Fruit fly (Drosophila melanogaster): Measurements from ENCODE around the gene Dph1.

Dph1 gene

DNA sequence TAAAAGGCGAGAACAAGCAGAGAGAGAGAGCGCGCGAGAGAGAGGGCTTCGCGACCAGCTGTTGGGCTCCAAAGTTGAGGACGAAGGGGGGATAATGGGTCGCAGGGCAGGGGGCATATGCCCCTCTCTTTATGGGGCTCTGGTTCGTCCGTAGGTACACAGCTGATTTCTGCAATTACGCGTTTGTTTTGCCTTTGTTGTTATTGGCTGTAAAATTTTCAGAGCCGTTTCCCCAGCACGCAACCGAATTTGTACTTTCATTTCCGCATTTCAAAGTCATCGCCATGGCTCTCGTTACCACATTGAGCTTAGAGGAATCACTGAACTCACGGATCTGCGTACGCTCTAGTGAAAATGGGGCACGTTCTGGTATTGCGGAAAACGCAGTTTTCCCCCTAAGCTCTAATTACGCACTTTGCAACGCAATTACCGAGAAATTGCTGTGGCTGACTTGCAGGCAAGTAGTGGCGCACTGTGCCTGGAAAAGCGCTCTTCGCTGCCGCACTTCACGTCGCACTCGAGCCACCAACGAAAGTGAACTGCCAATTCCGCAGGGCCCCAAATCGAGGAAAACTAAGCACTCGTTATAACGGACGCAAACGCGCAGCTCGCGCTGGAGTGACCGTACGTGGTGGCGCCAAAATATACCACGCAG lies 11.3 kb upstream of the Dph1 start, which contains the start of gene CG11658 (continued):
- TF ChIP-seq Eip74EF (GFP tag; optimal IDR thresholded peaks at IDR 0.05) (peak in 1 of 2 experiments; percentile 92), pnt (GFP tag; optimal IDR thresholded peaks at IDR 0.05) (no peak), Meics (GFP tag; optimal IDR thresholded peaks at IDR 0.05) (no peak), CG11696 (GFP tag; IDR thresholded peaks at IDR 0.05) (no peak), Hmr (GFP tag; optimal IDR thresholded peaks at IDR 0.05) (peak; percentile 43), jing (GFP tag; optimal IDR thresholded peaks at IDR 0.05) (no peak), grn (GFP tag; optimal IDR thresholded peaks at IDR 0.05) (no peak), CG7271 (tag; optimal IDR thresholded peaks at IDR 0.05) (no peak), bsh (GFP tag; optimal IDR thresholded peaks at IDR 0.05) (peak in 1 of 2 experiments; percentile 62), CG12391 (tag; optimal IDR thresholded peaks at IDR 0.05) (no peak), Sin3A (optimal IDR thresholded peaks at IDR 0.05) (no peak), h (optimal IDR thresholded peaks at IDR 0.05) (no peak), BtbVII (GFP tag; optimal IDR thresholded peaks at IDR 0.05) (peak; percentile 25), crol (GFP tag; IDR thresholded peaks at IDR 0.05) (peak; percentile 100), ci (GFP tag; IDR thresholded peaks at IDR 0.05) (peak; percentile 26), her (GFP tag; optimal IDR thresholded peaks at IDR 0.05) (no peak), da (GFP tag; optimal IDR thresholded peaks at IDR 0.05) (no peak), cwo (GFP tag; optimal IDR thresholded peaks at IDR 0.05) (peak; percentile 12), chinmo (GFP tag; IDR thresholded peaks at IDR 0.05; ENCODE audit: partially characterized antibody) (peak; percentile 93; the same call in 3 of the 4 replicates), CG13296 (GFP tag; optimal IDR thresholded peaks at IDR 0.05) (no peak), Nf-YB (GFP tag; optimal IDR thresholded peaks at IDR 0.05) (no peak), PHDP (tag; optimal IDR thresholded peaks at IDR 0.05) (no peak), YL-1 (GFP tag; optimal IDR thresholded peaks at IDR 0.05) (peak; percentile 10), CG1024 (GFP tag; IDR thresholded peaks at IDR 0.05) (peak; percentile 7; the same call in 1 of the 2 replicates), CG11504 (tag; optimal IDR thresholded peaks at IDR 0.05) (no peak), H2.0 (GFP tag; IDR thresholded peaks at IDR 0.05) (no peak), Dbx (GFP tag; IDR thresholded peaks at IDR 0.05) (peak; percentile 8; the same call in 1 of the 3 replicates), Atf6 (GFP tag; IDR thresholded peaks at IDR 0.05) (peak; percentile 54; the same call in 1 of the 2 replicates), gsb (GFP tag; IDR thresholded peaks at IDR 0.05) (0 out of 2 replicates have a peak, but pooled peaks have one; percentile 11), CG34376 (GFP tag; optimal IDR thresholded peaks at IDR 0.05) (peak; percentile 68), mam (GFP tag; optimal IDR thresholded peaks at IDR 0.05) (no peak), br (optimal IDR thresholded peaks at IDR 0.05) (no peak), run (tag; optimal IDR thresholded peaks at IDR 0.05) (no peak), CG8281 (tag; optimal IDR thresholded peaks at IDR 0.05) (no peak), CG13287 (GFP tag; IDR thresholded peaks at IDR 0.05; ENCODE audit: partially characterized antibody) (peak; percentile 46), CG6689 (GFP tag; IDR thresholded peaks at IDR 0.05) (no peak), unc-4 (GFP tag; IDR thresholded peaks at IDR 0.05; ENCODE audit: partially characterized antibody) (0 out of 2 replicates have a peak, but pooled peaks have one; percentile 20), Nf-YC (tag; optimal IDR thresholded peaks at IDR 0.05) (peak; percentile 40), CG15514 (GFP tag; optimal IDR thresholded peaks at IDR 0.05) (no peak), Spps (tag; optimal IDR thresholded peaks at IDR 0.05) (no peak), fd3F (GFP tag; optimal IDR thresholded peaks at IDR 0.05) (no peak), CG3407 (GFP tag; optimal IDR thresholded peaks at IDR 0.05) (no peak), Six4 (GFP tag; optimal IDR thresholded peaks at IDR 0.05) (no peak), CG10462 (GFP tag; optimal IDR thresholded peaks at IDR 0.05) (no peak), CG16815 (GFP tag; optimal IDR thresholded peaks at IDR 0.05) (no peak), B-H2 (GFP tag; optimal IDR thresholded peaks at IDR 0.05) (no peak), hkb (optimal IDR thresholded peaks at IDR 0.05) (no peak), hkb (GFP tag; IDR thresholded peaks at IDR 0.05) (no peak), CG12155 (GFP tag; optimal IDR thresholded peaks at IDR 0.05) (peak; percentile 92), CG30403 (GFP tag; optimal IDR thresholded peaks at IDR 0.05) (peak; percentile 34)

Data from whole organism, embryonic.